Fruit fly (Drosophila melanogaster): Measurements from ENCODE around the gene ed.
A peak's percentile ranks its signal among the peaks of the same experiment; 100 is the strongest.

The ed gene

DNA sequence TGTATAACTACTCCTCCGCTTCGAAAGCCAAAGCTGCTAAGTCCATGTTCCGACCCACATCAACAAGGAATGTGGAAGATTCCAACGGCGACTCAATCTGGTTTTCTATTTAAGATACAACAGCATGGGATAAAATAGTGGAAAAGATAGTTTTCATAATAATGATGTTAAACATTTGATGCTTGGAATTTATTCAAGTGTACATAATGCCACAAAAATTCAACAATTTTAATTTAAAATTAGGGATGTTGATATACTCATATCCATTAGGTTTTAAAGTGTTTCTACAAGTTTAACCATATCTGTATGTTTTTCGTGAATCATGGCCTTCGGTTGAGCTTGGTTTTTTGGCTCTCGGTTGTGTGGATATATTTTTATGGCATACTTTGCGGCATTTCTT is 32.3 kb downstream of the ed start (continued):
- TF ChIP-seq CG3281 (GFP tag; optimal IDR thresholded peaks at IDR 0.05) (no peak), CG17361 (GFP tag; IDR thresholded peaks at IDR 0.05) (0 out of 3 replicates have a peak, but pooled peaks have one; percentile 19), CG10267 (tag; optimal IDR thresholded peaks at IDR 0.05) (peak; percentile 4)

DNA sequence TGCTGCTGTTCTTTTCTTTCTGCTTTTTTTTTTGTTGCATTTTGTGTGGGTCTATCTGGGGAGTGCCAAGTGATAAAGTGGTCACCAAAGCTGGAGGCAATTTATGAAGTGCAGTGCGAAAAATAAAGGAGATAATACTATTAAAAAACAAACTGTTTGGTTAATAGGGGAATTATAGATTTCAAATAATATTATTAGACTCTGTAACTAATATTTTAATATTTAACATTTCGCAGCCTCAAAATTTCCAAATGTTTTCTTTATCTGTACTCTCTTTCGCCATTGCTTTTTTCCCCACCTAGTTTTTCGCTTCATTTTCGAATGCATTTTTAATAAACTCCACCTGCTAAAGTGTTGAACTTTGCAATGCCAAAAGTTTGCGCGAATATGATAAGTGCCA is 34.0 kb downstream of the ed start:
- TF ChIP-seq schlank (tag; optimal IDR thresholded peaks at IDR 0.05) (no peak), Oaz (GFP tag; IDR thresholded peaks at IDR 0.05) (no peak), Fer3 (tag; optimal IDR thresholded peaks at IDR 0.05) (no peak), lab (GFP tag; optimal IDR thresholded peaks at IDR 0.05) (no peak), gem (tag; optimal IDR thresholded peaks at IDR 0.05) (peak; percentile 7), Sox102F (GFP tag; optimal IDR thresholded peaks at IDR 0.05) (peak; percentile 22), MESR4 (GFP tag; optimal IDR thresholded peaks at IDR 0.05) (no peak), Ssrp (tag; optimal IDR thresholded peaks at IDR 0.05) (peak; percentile 3), CG8089 (GFP tag; optimal IDR thresholded peaks at IDR 0.05) (no peak), Drgx (GFP tag; IDR thresholded peaks at IDR 0.05) (peak; percentile 73)

DNA sequence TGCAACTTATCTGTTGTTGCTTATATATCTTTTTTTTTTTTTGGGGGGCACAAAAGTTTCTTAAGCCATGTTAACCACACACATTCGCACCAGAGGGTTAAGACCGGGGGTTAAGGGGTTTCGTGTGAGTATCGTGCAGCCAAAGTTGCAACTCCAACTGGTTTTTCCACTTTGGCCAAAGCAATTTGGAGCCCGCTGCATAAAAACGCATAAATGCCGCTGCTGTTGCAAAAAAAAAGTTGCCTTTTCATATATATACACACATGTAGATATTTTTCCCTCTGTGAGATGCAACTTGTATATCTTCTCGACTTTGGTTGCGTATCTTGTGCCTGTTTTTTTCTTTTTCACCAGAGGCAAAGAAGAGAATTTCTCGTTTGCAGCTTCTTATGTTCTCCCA is 37.9 kb downstream of the ed start:
- TF ChIP-seq nom (GFP tag; optimal IDR thresholded peaks at IDR 0.05) (peak; percentile 19), pb (GFP tag; optimal IDR thresholded peaks at IDR 0.05) (no peak)

DNA sequence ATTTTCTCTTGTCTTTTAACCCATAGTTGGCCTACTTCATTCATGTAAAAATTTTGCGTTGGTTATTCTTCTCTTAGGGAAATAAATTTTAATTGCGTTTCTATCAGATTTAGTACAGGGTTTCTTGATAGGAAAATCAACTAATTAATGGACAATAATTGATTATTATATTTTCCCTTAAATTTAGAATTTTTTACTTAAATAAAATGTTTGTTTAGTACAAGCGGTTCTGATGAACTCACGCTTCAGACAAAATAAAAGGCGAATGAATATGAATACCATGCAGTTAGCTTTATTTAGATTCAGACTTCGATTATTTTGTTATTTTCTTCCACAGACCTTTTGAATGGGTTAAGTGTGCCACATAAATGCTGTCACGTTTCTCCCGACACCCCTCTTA is 38.4 kb downstream of the ed start:
- no peak for TF ChIP-seq CG18262 (tag; optimal IDR thresholded peaks at IDR 0.05)

DNA sequence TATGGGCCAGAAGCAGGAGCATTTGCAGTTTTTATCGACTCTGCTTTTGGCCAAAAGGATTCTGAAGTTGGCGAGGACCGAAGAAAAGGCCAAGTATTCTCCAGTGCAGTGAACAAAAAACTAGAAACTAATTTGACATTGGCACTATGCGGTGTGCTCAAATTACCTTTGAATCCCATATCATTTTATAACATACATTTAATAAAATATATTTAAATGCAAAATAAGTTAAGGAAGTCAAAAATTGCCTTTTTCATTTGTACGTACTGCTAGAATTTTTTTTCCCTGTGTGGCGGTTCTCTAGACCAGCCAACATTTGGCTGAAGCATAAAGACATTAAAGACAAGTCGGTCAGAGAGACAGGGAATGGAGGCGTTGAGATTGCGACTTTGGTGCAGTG is 39.3 kb downstream of the ed start:
- no peak for TF ChIP-seq CG18619 (GFP tag; optimal IDR thresholded peaks at IDR 0.05)
- no peak for TF ChIP-seq CG10274 (GFP tag; optimal IDR thresholded peaks at IDR 0.05)
- TF ChIP-seq CG3407 (GFP tag; optimal IDR thresholded peaks at IDR 0.05), result no peak
- TF ChIP-seq lbe (GFP tag; optimal IDR thresholded peaks at IDR 0.05), result no peak
- no peak for TF ChIP-seq BEAF-32 (GFP tag; optimal IDR thresholded peaks at IDR 0.05)
- TF ChIP-seq kah (GFP tag; optimal IDR thresholded peaks at IDR 0.05), result no peak
- TF ChIP-seq phol (tag; optimal IDR thresholded peaks at IDR 0.05), result no peak
- TF ChIP-seq toy (GFP tag; IDR thresholded peaks at IDR 0.05), result no peak
- no peak for TF ChIP-seq peb (GFP tag; IDR thresholded peaks at IDR 0.05)
- no peak for TF ChIP-seq Fer2 (tag; optimal IDR thresholded peaks at IDR 0.05)
- TF ChIP-seq Xrp1 (GFP tag; IDR thresholded peaks at IDR 0.05), result no peak
- TF ChIP-seq gsb (GFP tag; IDR thresholded peaks at IDR 0.05), result no peak
- no peak for TF ChIP-seq dmrt11E (tag; optimal IDR thresholded peaks at IDR 0.05)
- TF ChIP-seq cas (GFP tag; IDR thresholded peaks at IDR 0.05), result no peak
- no peak for TF ChIP-seq Rfx (GFP tag; IDR thresholded peaks at IDR 0.05)
- TF ChIP-seq CG12659 (GFP tag; optimal IDR thresholded peaks at IDR 0.05), result no peak
- TF ChIP-seq CG11093 (GFP tag; IDR thresholded peaks at IDR 0.05), result no peak

DNA sequence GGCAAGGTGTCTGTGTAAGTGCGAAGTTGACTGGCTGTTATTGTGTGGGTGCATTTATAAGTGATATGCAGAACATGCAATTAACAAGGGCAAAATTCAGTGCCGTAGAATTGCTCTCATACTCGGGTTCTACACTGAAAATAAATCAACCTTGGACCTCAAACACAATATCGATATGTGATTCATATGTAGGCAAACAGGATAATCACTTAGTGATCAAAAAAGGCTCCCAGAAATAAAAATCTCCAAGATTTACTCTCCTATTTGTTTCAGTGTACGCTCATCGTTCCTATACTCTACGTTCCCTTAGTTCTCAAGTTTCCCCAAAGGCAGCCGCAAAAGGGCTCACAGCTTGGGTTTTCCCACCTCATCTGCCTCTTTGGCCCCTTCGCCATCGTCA is 40.4 kb downstream of the ed start:
- TF ChIP-seq CG4854 (GFP tag; optimal IDR thresholded peaks at IDR 0.05) (no peak), Atf6 (GFP tag; IDR thresholded peaks at IDR 0.05) (no peak), CG11456 (GFP tag; IDR thresholded peaks at IDR 0.05) (no peak), Deaf1 (tag; optimal IDR thresholded peaks at IDR 0.05) (no peak), shn (GFP tag; optimal IDR thresholded peaks at IDR 0.05) (no peak), bsh (GFP tag; optimal IDR thresholded peaks at IDR 0.05) (peak; percentile 4 to 30), CG8290 (GFP tag; optimal IDR thresholded peaks at IDR 0.05) (no peak), CG8290 (tag; optimal IDR thresholded peaks at IDR 0.05) (no peak), CG1233 (GFP tag; optimal IDR thresholded peaks at IDR 0.05) (no peak), Meics (GFP tag; optimal IDR thresholded peaks at IDR 0.05) (no peak), CG7786 (GFP tag; optimal IDR thresholded peaks at IDR 0.05) (no peak), pita (GFP tag; optimal IDR thresholded peaks at IDR 0.05) (no peak), CG10209 (GFP tag; optimal IDR thresholded peaks at IDR 0.05) (no peak)
